Worm (Caenorhabditis elegans): ENCODE data around the gene clec-51.

Gene clec-51

DNA sequence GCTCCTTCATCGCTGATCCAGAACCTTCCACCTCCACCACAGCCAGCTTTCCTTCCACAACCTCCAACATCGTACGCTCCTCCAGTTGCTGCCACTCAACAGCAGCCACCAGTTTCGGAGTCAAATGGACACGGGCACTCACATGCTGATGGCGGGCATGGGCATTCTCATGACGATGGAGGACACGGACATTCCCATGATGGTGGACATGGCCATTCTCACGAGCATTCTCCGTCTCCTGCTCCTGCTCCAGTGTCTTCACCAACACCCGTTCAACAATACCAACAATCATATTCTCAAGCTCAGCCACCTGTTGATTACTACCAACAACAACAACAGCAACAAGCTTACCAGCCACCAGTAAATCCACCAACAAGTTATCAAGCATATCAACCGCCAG is 49.1 kb downstream of the clec-51 start:
- TF ChIP-seq madf-10 (tag; optimal IDR thresholded peaks at IDR 0.05), result no peak
- TF ChIP-seq ama-1 (optimal IDR thresholded peaks at IDR 0.05), result no peak
- no peak for TF ChIP-seq ama-1 (GFP tag; optimal IDR thresholded peaks at IDR 0.05)
- no peak for TF ChIP-seq nfya-1 (tag; optimal IDR thresholded peaks at IDR 0.05; ENCODE audit: borderline replicate concordance, insufficient read depth)
- TF ChIP-seq egrh-3 (GFP tag; IDR thresholded peaks at IDR 0.05), result 0 out of 2 replicates have a peak, but pooled peaks have one; percentile 13
- TF ChIP-seq madf-6 (GFP tag; IDR thresholded peaks at IDR 0.05), result no peak

DNA sequence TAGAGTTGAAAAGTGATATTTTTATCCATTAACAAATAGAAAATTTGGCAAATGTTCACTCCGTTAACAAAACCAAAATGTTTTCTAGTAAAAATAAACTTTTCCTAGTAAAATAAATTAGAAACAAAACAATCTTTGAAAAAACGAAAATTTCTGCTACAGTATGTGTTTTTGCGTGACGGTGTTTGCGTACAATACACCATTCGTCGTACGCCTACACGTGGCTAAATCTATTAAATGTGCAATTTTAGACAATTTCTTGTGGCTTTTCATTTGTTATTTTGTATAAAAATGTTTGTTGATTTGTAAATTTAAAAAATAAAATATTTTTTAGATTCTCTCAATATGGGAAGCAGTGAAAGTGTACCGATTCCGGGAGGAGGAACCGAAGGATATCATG is 50.4 kb downstream of the clec-51 start, which contains the start of gene Y42H9AR.1:
Gene Y42H9AR.1, plus strand, starts transcription at position 233 of the 400 bp plus-strand sequence.
- TF ChIP-seq let-607 (tag; optimal IDR thresholded peaks at IDR 0.05), result peak; percentile 86 to 93
- TF ChIP-seq efl-1 (GFP tag; optimal IDR thresholded peaks at IDR 0.05), result no peak
- peak; percentile 42 for TF ChIP-seq snpc-1.3 (tag; optimal IDR thresholded peaks at IDR 0.05; ENCODE audit: insufficient read depth)

DNA sequence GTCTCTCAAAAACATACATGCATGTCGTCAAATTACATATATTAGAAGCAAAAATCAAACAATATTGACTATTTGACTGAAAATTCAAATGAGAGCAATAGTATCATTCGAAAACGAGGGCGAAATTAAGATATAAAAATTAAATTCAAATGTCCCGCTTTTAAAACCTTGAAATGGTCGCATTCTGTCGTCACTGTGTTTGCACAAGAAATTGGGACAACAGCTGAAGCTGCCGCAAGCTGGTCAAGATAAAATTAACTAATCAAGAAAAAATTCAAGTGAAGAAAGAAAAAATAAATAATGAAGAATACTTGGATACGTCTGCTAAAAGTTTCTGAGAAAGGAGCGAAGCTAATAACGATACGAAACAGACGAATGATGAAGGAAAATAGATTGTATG is 51.0 kb downstream of the clec-51 start:
- TF ChIP-seq hrde-1 (tag; optimal IDR thresholded peaks at IDR 0.05; ENCODE audit: borderline replicate concordance) (no peak), F49E8.2 (tag; optimal IDR thresholded peaks at IDR 0.05; ENCODE audit: insufficient read depth) (no peak), ztf-22 (GFP tag; optimal IDR thresholded peaks at IDR 0.05) (no peak), tlf-1 (GFP tag; optimal IDR thresholded peaks at IDR 0.05) (no peak), F57C9.4 (tag; optimal IDR thresholded peaks at IDR 0.05) (no peak), C06A6.2 (GFP tag; conservative IDR thresholded peaks at IDR 0.05) (no peak), F55B11.4 (tag; optimal IDR thresholded peaks at IDR 0.05; ENCODE audit: borderline replicate concordance, insufficient read depth) (no peak), tbx-9 (tag; optimal IDR thresholded peaks at IDR 0.05; ENCODE audit: borderline replicate concordance) (no peak), mel-28 (tag; optimal IDR thresholded peaks at IDR 0.05; ENCODE audit: borderline replicate concordance) (no peak), ceh-79 (tag; optimal IDR thresholded peaks at IDR 0.05) (no peak), madf-6 (GFP tag; IDR thresholded peaks at IDR 0.05) (no peak), snpc-3.4 (tag; optimal IDR thresholded peaks at IDR 0.05) (no peak), zfh-2 (GFP tag; conservative IDR thresholded peaks at IDR 0.05) (no peak), aptf-2 (GFP tag; conservative IDR thresholded peaks at IDR 0.05) (no peak), snpc-4 (GFP tag; optimal IDR thresholded peaks at IDR 0.05) (no peak), snpc-4 (tag; optimal IDR thresholded peaks at IDR 0.05) (no peak)

DNA sequence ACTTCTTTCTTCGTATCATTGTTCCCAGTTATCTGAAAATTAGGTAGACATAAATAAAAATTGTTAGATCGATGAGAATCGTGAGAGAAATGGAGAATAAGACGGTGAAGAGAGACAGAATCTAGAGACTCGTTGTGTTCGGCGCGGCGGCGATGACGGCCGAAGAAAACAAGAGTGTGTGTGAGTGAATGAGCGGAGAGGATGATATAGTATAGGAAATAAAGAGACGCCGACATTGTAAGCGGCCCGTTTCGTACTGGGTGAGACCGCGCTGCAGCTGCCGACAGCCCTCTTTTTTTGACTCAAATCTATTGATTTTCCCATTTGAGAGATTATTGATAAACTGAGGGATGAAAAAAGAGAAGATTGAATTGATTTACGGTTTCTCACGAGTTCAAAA is 51.4 kb downstream of the clec-51 start, which contains the start of gene Y42H9AR.4:
Gene Y42H9AR.4, minus strand, starts transcription at position 32 of the 400 bp plus-strand sequence.
- no peak for TF ChIP-seq xnd-1 (tag; optimal IDR thresholded peaks at IDR 0.05)
- TF ChIP-seq F22D6.2 (tag; optimal IDR thresholded peaks at IDR 0.05), result no peak
- TF ChIP-seq F39B2.1 (GFP tag; IDR thresholded peaks at IDR 0.05), result no peak
- TF ChIP-seq B0019.2 (GFP tag; conservative IDR thresholded peaks at IDR 0.05), result no peak
- TF ChIP-seq ama-1 (optimal IDR thresholded peaks at IDR 0.05), result no peak
- no peak for TF ChIP-seq ama-1 (GFP tag; optimal IDR thresholded peaks at IDR 0.05)
- TF ChIP-seq Y53G8AR.9 (GFP tag; conservative IDR thresholded peaks at IDR 0.05), result 0 out of 2 replicates have a peak, but pooled peaks have one; percentile 30
- TF ChIP-seq lin-54 (GFP tag; optimal IDR thresholded peaks at IDR 0.05), result no peak
- TF ChIP-seq Y79H2A.3 (GFP tag; conservative IDR thresholded peaks at IDR 0.05), result no peak
- no peak for TF ChIP-seq aptf-2 (GFP tag; conservative IDR thresholded peaks at IDR 0.05)
- 0 out of 2 replicates have a peak, but pooled peaks have one; percentile 17 for TF ChIP-seq rcor-1 (GFP tag; IDR thresholded peaks at IDR 0.05)
- TF ChIP-seq pbrm-1 (GFP tag; IDR thresholded peaks at IDR 0.05), result no peak
- TF ChIP-seq egrh-3 (GFP tag; IDR thresholded peaks at IDR 0.05), result no peak
- no peak for TF ChIP-seq mel-28 (tag; optimal IDR thresholded peaks at IDR 0.05; ENCODE audit: borderline replicate concordance)
- TF ChIP-seq dox-1 (GFP tag; IDR thresholded peaks at IDR 0.05), result no peak
- TF ChIP-seq unc-130 (GFP tag; optimal IDR thresholded peaks at IDR 0.05), result no peak
- TF ChIP-seq chd-7 (tag; optimal IDR thresholded peaks at IDR 0.05), result no peak
- no peak for TF ChIP-seq him-1 (tag; optimal IDR thresholded peaks at IDR 0.05)
- TF ChIP-seq attf-5 (GFP tag; optimal IDR thresholded peaks at IDR 0.05), result peak; percentile 30
- TF ChIP-seq F33H1.4 (GFP tag; IDR thresholded peaks at IDR 0.05), result no peak
- no peak for TF ChIP-seq nfyb-1 (GFP tag; IDR thresholded peaks at IDR 0.05)
- TF ChIP-seq ztf-6 (GFP tag; IDR thresholded peaks at IDR 0.05), result no peak
- no peak for TF ChIP-seq lsy-27 (tag; optimal IDR thresholded peaks at IDR 0.05; ENCODE audit: borderline replicate concordance, insufficient read depth)
- peak; percentile 12 for TF ChIP-seq nhr-80 (tag; optimal IDR thresholded peaks at IDR 0.05)
